Worm (Caenorhabditis elegans) whole organism, L4 larva: ENCODE measurements around the gene B0524.2.

Experiments used
- F37D6.2 ChIP-seq: sonication (generic microtip); optimal IDR thresholded peaks from 2 replicates; lab custom pipeline; 2016; ENCODE audit warnings: mild to moderate bottlenecking, missing genetic modification characterization, missing compliant biosample characterization
- T20F7.1 ChIP-seq: fragments of 200-800 bp; sonication (Bioruptor generic); optimal IDR thresholded peaks from 2 replicates; lab custom pipeline; 2018; ENCODE audit warnings: mild to moderate bottlenecking, missing genetic modification characterization, missing compliant biosample characterization
- Y48G9A.11 ChIP-seq: fragments of 200-800 bp; sonication (Bioruptor generic); IDR thresholded peaks from 2 replicates; pipeline ENCODE4 v1.3.6; 2022; ENCODE audit warnings: missing genetic modification reagents, missing genetic modification characterization, missing compliant biosample characterization
- aha-1 ChIP-seq: fragments of 150-350 bp; peaks from one replicate; lab custom pipeline; 2014; ENCODE audit warnings: missing biosample characterization, missing genetic modification characterization
- ceh-28 ChIP-seq: fragments of 150-350 bp; optimal IDR thresholded peaks from 2 replicates; lab custom pipeline; 2014; ENCODE audit warnings: missing biosample characterization, missing genetic modification reagents, missing genetic modification characterization
- daf-16 ChIP-seq, 3 experiments: sonication (generic microtip); optimal IDR thresholded peaks; 2 replicates each; lab custom pipeline; 2016 to 2017; ENCODE audit warnings: missing genetic modification characterization in 3 of 3, missing genetic modification reagents in 3 of 3, mild to moderate bottlenecking in 2 of 3, missing compliant biosample characterization in 2 of 3, missing biosample characterization in 1 of 3, moderate library complexity in 1 of 3
- dmd-6 ChIP-seq: fragments of 200-800 bp; sonication (Bioruptor generic); IDR thresholded peaks from 2 replicates; pipeline ENCODE4 v1.3.6; 2022; ENCODE audit warnings: missing genetic modification reagents, missing genetic modification characterization, missing compliant biosample characterization
- dpl-1 ChIP-seq: fragments of 150-350 bp; optimal IDR thresholded peaks from 2 replicates; lab custom pipeline; 2014; ENCODE audit warnings: missing biosample characterization, missing genetic modification reagents, missing genetic modification characterization
- dve-1 ChIP-seq: sonication (generic microtip); optimal IDR thresholded peaks from 2 replicates; lab custom pipeline; 2017; ENCODE audit warnings: antibody characterized with exemption, mild to moderate bottlenecking, missing genetic modification characterization, missing compliant biosample characterization; ENCODE audit not compliant: insufficient read depth
- hlh-30 ChIP-seq: sonication (generic microtip); optimal IDR thresholded peaks from 2 replicates; lab custom pipeline; 2017; ENCODE audit warnings: antibody characterized with exemption, mild to moderate bottlenecking, missing genetic modification characterization, missing compliant biosample characterization; ENCODE audit not compliant: insufficient read depth
- hmg-1.1 ChIP-seq: fragments of 200-800 bp; sonication (Bioruptor generic); IDR thresholded peaks from 2 replicates; pipeline ENCODE4 v1.3.6; 2022; ENCODE audit warnings: missing genetic modification reagents, missing genetic modification characterization, missing compliant biosample characterization
- lin-13 ChIP-seq: fragments of 150-350 bp; optimal IDR thresholded peaks from 2 replicates; lab custom pipeline; 2014; ENCODE audit warnings: missing biosample characterization, missing genetic modification reagents, missing genetic modification characterization
- lin-38 ChIP-seq: fragments of 200-800 bp; sonication (Bioruptor generic); IDR thresholded peaks from 2 replicates; pipeline ENCODE4 v1.3.6; 2022; ENCODE audit warnings: missing genetic modification reagents, missing genetic modification characterization, missing compliant biosample characterization
- lsy-2 ChIP-seq, 2 experiments: fragments of 150-350 bp in 1 of 2; sonication (generic microtip) in 1 of 2; optimal IDR thresholded peaks; 2 replicates each; lab custom pipeline; 2014 to 2017; ENCODE audit warnings: missing biosample characterization in 2 of 2, missing genetic modification characterization in 2 of 2
- mdt-29 ChIP-seq: fragments of 200-800 bp; sonication (Bioruptor generic); IDR thresholded peaks from 2 replicates; pipeline ENCODE4 v1.3.6; 2022; ENCODE audit warnings: missing genetic modification reagents, missing genetic modification characterization, missing compliant biosample characterization
- mep-1 ChIP-seq: fragments of 150-350 bp; sonication (generic microtip); optimal IDR thresholded peaks from 3 replicates; lab custom pipeline; 2014; ENCODE audit warnings: missing biosample characterization, missing genetic modification characterization
- mes-2 ChIP-seq: sonication (generic microtip); optimal IDR thresholded peaks from 2 replicates; lab custom pipeline; 2016; ENCODE audit warnings: missing genotype, mild to moderate bottlenecking, missing genetic modification characterization, missing compliant biosample characterization; ENCODE audit not compliant: poor library complexity, severe bottlenecking
- nhr-11 ChIP-seq: fragments of 150-350 bp; optimal IDR thresholded peaks from 2 replicates; lab custom pipeline; 2014; ENCODE audit warnings: missing biosample characterization, missing genetic modification characterization
- nhr-6 ChIP-seq: fragments of 150-350 bp; optimal IDR thresholded peaks from 2 replicates; lab custom pipeline; 2014; ENCODE audit warnings: missing biosample characterization, missing genetic modification characterization
- pha-4 ChIP-seq, 2 experiments: fragments of 150-350 bp in 1 of 2; fragments of 200-800 bp in 1 of 2; sonication (Bioruptor generic) in 1 of 2; IDR thresholded peaks in 1 of 2; optimal IDR thresholded peaks in 1 of 2; 2 replicates each; pipeline versions ENCODE4 v1.3.6 to Lab custom; 2014 to 2022; ENCODE audit warnings: missing genetic modification characterization in 2 of 2, missing genetic modification reagents in 2 of 2, missing biosample characterization in 1 of 2, missing compliant biosample characterization in 1 of 2
- rbr-2 ChIP-seq: sonication (generic microtip); optimal IDR thresholded peaks from 2 replicates; lab custom pipeline; 2016; ENCODE audit warnings: missing genotype, missing genetic modification characterization, missing compliant biosample characterization
- tra-1 ChIP-seq: fragments of 200-800 bp; sonication (Bioruptor generic); IDR thresholded peaks from 2 replicates; pipeline ENCODE4 v1.3.6; 2022; ENCODE audit warnings: missing genetic modification reagents, missing genetic modification characterization, missing compliant biosample characterization
- unc-130 ChIP-seq: sonication (generic microtip); optimal IDR thresholded peaks from 2 replicates; lab custom pipeline; 2016; ENCODE audit warnings: missing genetic modification reagents, missing genetic modification characterization, missing compliant biosample characterization
- unc-62 ChIP-seq, 3 experiments: fragments of 150-350 bp in 1 of 3; sonication (generic microtip); optimal IDR thresholded peaks in 2 of 3; peaks in 1 of 3; 1 replicate in 1 of 3; 2 replicates in 2 of 3; lab custom pipeline; 2014 to 2017; ENCODE audit warnings: missing biosample characterization in 3 of 3, missing genetic modification characterization in 3 of 3, missing genetic modification reagents in 3 of 3, missing genotype in 1 of 3
- zag-1 ChIP-seq: fragments of 150-350 bp; optimal IDR thresholded peaks from 2 replicates; lab custom pipeline; 2014; ENCODE audit warnings: missing biosample characterization, missing genetic modification characterization

Gene B0524.2

DNA sequence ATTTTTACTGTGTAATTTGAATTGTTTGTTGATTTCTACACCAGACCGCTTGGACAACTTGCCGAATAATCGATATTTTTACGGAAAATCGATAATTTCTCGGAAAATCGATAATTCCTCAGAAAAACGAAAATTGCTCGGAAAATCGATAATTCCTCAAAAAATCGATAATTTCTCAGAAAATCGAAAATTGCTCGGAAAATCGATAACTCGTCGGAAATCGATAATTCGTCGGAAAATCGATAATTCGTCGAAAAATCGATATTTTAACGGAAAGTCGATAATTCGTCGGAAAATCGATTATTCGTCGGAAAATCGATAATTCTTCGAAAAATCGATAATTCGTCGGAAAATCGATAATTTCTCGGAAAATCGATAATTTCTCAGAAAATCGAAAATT is 1.7 kb upstream of the B0524.2 start:
- TF ChIP-seq ceh-28 (tag; lab: Kevin White, UChicago): peak; percentile 92

DNA sequence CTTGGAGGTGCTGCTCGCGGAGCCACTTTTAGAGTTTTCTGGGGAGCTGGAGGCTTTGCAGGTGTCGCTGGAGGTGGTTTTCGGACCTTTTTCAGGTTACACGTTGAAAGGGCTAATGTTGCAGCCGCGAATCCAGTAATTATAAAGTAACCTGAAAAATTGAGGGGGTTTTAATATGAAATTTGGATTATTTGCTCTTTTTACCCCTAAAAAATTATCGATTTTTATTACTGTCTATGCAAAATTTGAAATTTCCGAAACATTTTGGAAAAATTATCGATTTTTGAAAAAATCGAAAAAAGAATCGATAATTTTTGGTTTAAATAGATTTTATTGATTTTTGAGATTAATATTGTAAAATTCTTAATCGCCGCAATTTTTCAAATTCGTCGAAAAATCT is 452 bp upstream of the B0524.2 start:
- TF ChIP-seq mdt-29 (GFP tag; lab: Robert Waterston, UW): no peak
- no peak for TF ChIP-seq zag-1 (tag; lab: Kevin White, UChicago)
- TF ChIP-seq pha-4 (GFP tag; IDR thresholded peaks at IDR 0.05; lab: Robert Waterston, UW): no peak
- TF ChIP-seq pha-4 (tag; optimal IDR thresholded peaks at IDR 0.05; lab: Kevin White, UChicago): no peak
- no peak for TF ChIP-seq dpl-1
- TF ChIP-seq aha-1 (tag; lab: Kevin White, UChicago): peak; percentile 88
- TF ChIP-seq F37D6.2 (tag; lab: Kevin White, UChicago): no peak

DNA sequence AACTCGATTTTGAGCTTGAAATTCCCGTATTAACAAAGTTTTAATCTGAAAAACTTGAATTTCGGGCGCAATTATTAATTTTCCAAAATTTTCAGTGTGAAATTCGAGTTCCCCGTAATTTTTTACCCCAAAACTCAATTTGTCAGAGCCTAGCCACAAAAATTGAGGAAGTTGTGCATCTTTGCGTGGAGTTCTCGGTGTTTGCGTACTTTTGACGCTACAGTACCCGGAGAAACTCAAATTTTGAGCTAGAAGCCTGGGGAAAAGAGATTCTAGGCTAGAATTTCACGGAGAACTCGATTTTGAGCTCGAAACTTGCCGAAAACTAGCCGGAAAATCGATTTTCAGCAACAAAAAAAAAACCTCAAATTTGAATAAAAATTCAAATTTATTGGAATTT is 6.5 kb downstream of the B0524.2 start:
- peak; percentile 1 for TF ChIP-seq lin-13
- TF ChIP-seq aha-1 (tag; lab: Kevin White, UChicago): peak; percentile 63
- TF ChIP-seq lsy-2 (tag; optimal IDR thresholded peaks at IDR 0.05; lab: Kevin White, UChicago): peak in 1 of 2 experiments; percentile 44

DNA sequence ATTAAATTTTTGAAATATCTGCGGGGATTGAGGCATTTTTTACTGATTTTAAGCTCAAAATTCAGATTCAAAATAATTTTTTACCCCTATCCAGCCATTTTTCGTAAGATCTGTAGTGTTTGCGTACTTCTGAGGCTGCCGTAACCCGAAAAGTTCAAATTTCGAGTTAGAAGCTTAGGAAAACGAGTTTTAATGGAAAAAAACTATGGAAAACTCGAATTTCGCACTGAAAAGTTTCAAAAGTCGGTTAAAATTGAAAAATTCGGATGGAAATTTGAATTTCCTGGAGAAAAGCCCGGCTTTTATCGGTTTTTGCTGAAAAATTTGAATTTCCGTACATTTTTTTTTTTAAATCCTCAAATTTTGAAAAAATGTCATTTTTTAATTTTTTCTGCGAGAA is 10.1 kb downstream of the B0524.2 start:
- TF ChIP-seq lsy-2 (tag; optimal IDR thresholded peaks at IDR 0.05; lab: Kevin White, UChicago) (no peak), aha-1 (tag; lab: Kevin White, UChicago) (peak; percentile 91)

DNA sequence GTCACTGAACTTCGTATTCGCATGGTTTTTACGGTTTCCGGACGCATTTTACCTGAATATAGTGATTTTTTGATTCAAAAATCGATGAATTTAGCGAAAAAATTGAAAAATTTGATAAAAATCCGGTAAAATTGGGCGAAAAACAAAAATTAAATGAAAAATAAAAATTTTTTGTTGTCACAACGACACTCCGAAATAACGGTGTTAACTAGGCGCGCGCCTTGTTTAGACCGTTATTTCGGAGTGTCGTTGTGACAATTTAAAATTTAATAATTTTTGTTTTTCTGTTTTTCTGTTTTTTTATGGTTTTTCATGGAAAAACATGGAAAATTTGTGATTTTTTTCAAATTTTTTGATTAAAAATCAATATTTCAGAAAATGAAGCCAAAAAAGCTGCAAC is 11.7 kb downstream of the B0524.2 start, which contains the start of the genes B0524.6 and pqn-41:
Gene B0524.6, minus strand, starts transcription at position 52 of the 400 bp plus-strand sequence.
Gene pqn-41, plus strand, starts transcription at position 370 of the 400 bp plus-strand sequence.
- TF ChIP-seq dpl-1: peak; percentile 73
- TF ChIP-seq Y48G9A.11 (GFP tag; lab: Robert Waterston, UW): peak; percentile 97
- peak; percentile 64 for TF ChIP-seq lin-38
- peak; percentile 11 for TF ChIP-seq rbr-2 (tag; lab: Kevin White, UChicago)
- TF ChIP-seq pha-4 (GFP tag; IDR thresholded peaks at IDR 0.05; lab: Robert Waterston, UW): no peak
- TF ChIP-seq pha-4 (tag; optimal IDR thresholded peaks at IDR 0.05; lab: Kevin White, UChicago): peak; percentile 53
- TF ChIP-seq unc-130 (GFP tag; lab: Kevin White, UChicago): no peak
- peak in 1 of 2 experiments; percentile 90 for TF ChIP-seq lsy-2 (tag; optimal IDR thresholded peaks at IDR 0.05; lab: Kevin White, UChicago)
- TF ChIP-seq nhr-11 (tag; lab: Kevin White, UChicago): no peak
- peak; percentile 23 for TF ChIP-seq hlh-30 (tag; lab: Kevin White, UChicago)
- 0 out of 2 replicates have a peak, but pooled peaks have one; percentile 17 for TF ChIP-seq hmg-1.1 (GFP tag; lab: Robert Waterston, UW)
- no peak for TF ChIP-seq unc-62 (GFP tag; optimal IDR thresholded peaks at IDR 0.05 in 1 of 2; lab: Kevin White, UChicago)
- TF ChIP-seq unc-62 (tag; optimal IDR thresholded peaks at IDR 0.05; lab: Kevin White, UChicago): no peak
- TF ChIP-seq nhr-6 (tag; lab: Kevin White, UChicago): peak; percentile 18
- peak; percentile 46 for TF ChIP-seq dve-1 (tag; lab: Kevin White, UChicago)
- TF ChIP-seq daf-16 (GFP tag; optimal IDR thresholded peaks at IDR 0.05; lab: Kevin White, UChicago): no peak
- peak; percentile 37 for TF ChIP-seq daf-16 (tag; optimal IDR thresholded peaks at IDR 0.05; lab: Kevin White, UChicago)
- TF ChIP-seq mes-2 (tag; lab: Kevin White, UChicago): peak; percentile 75
- TF ChIP-seq T20F7.1: peak; percentile 98
- peak; percentile 68 for TF ChIP-seq mep-1 (tag; lab: Kevin White, UChicago)
- TF ChIP-seq dmd-6 (GFP tag; lab: Robert Waterston, UW): no peak

DNA sequence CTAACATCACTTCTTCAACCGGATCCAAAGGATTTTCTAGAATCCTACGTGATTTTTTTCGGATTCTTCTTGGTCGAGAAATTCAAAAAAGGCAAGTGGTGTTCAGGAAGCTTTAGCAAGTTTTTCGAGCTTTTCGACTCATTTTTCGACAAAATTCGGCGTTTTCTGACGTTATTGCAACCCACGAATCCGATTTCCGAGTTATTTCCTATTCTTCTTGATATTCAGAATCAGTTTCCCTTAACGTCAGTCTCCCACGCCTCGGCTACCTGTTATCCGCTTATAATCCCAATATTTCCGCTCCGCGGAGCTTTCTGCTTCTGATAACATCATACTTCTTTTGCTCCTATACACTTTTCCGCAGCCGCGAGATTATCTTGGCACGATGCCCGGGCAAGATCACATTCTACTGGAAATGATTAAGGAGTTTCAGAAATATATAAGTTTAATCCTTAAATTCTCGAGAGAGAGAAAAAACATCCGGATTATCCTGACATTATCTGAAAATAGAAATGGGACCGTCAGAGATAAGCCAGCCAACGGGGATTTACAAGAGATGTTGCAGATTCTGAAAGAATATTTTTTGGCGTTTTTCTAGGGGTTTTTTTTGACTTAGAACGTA is 24.6 kb downstream of the B0524.2 start:
- no peak for TF ChIP-seq tra-1
- peak; percentile 93 for TF ChIP-seq aha-1 (tag; lab: Kevin White, UChicago)
- TF ChIP-seq rbr-2 (tag; lab: Kevin White, UChicago): no peak
